Worm (Caenorhabditis elegans): ENCODE measurements around the gene Y49G5A.1.

Gene Y49G5A.1

ce11 chrV:5259448-5259847 is 27.7 kb downstream of the Y49G5A.1 start, which contains the start of gene srt-70:
srt-70 (minus strand) TSS chrV:5259548.
- no peak for TF ChIP-seq fos-1 (tag; optimal IDR thresholded peaks at IDR 0.05)

DNA sequence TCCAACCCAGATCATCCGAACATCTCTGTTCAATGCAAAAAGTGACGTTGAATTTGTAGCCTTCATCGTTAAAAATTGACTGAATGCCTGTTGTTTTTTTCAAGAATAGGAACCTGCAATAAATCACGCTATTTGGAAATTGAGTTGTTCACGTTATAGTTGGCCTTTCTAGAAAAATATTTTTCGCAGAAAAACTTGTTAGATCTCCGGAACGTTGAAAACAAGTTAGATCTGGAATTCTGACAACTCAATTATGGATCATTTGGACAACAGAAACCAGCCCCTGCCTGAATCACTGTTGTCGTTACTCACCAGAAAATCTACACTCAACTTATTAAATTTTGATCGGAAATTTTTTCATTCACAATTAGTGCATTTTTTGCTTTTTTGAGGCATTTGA is 29.8 kb downstream of the Y49G5A.1 start, which contains the start of gene srt-67:
Gene srt-67, minus strand, starts transcription at position 101 of the 400 bp plus-strand sequence.
- TF ChIP-seq egl-27 (tag; optimal IDR thresholded peaks at IDR 0.05) (no peak), isw-1 (GFP tag; IDR thresholded peaks at IDR 0.05) (no peak), grh-1 (GFP tag; IDR thresholded peaks at IDR 0.05) (no peak), alr-1 (tag; optimal IDR thresholded peaks at IDR 0.05; ENCODE audit: borderline replicate concordance) (no peak), fkh-8 (tag; optimal IDR thresholded peaks at IDR 0.05) (no peak), xbp-1 (tag; optimal IDR thresholded peaks at IDR 0.05) (no peak), elt-2 (tag; optimal IDR thresholded peaks at IDR 0.05) (no peak), mef-2 (tag; optimal IDR thresholded peaks at IDR 0.05) (no peak)

ce11 chrV:5252016-5252415 is 35.2 kb downstream of the Y49G5A.1 start, which contains the start of gene srt-68:
srt-68 (minus strand) TSS chrV:5252116.
- TF ChIP-seq lin-13 (GFP tag; optimal IDR thresholded peaks at IDR 0.05) = no peak
- no peak for TF ChIP-seq xbp-1 (tag; optimal IDR thresholded peaks at IDR 0.05)
- no peak for TF ChIP-seq aha-1 (tag; optimal IDR thresholded peaks at IDR 0.05)
- no peak for TF ChIP-seq Y116A8C.19 (tag; optimal IDR thresholded peaks at IDR 0.05; ENCODE audit: borderline replicate concordance)
- no peak for TF ChIP-seq lin-35 (GFP tag; optimal IDR thresholded peaks at IDR 0.05)
- TF ChIP-seq ceh-63 (GFP tag; optimal IDR thresholded peaks at IDR 0.05) = no peak
- no peak for TF ChIP-seq ztf-4 (tag; optimal IDR thresholded peaks at IDR 0.05)
- TF ChIP-seq ama-1 (optimal IDR thresholded peaks at IDR 0.05) = no peak
- TF ChIP-seq blmp-1 (tag; optimal IDR thresholded peaks at IDR 0.05) = no peak
- TF ChIP-seq ces-1 (GFP tag; optimal IDR thresholded peaks at IDR 0.05) = no peak
- TF ChIP-seq elt-2 (tag; optimal IDR thresholded peaks at IDR 0.05) = no peak
- no peak for TF ChIP-seq irx-1 (tag; optimal IDR thresholded peaks at IDR 0.05)
- TF ChIP-seq isw-1 (GFP tag; IDR thresholded peaks at IDR 0.05) = no peak
- TF ChIP-seq nhr-84 (tag; optimal IDR thresholded peaks at IDR 0.05) = no peak
- no peak for TF ChIP-seq sptf-1 (tag; optimal IDR thresholded peaks at IDR 0.05)

ce11 chrV:5243036-5243435 is 44.1 kb downstream of the Y49G5A.1 start, which contains the start of gene cest-35.1:
cest-35.1 (minus strand) TSS chrV:5243136.
- TF ChIP-seq blmp-1 (tag; optimal IDR thresholded peaks at IDR 0.05) (no peak), fkh-4 (tag; optimal IDR thresholded peaks at IDR 0.05; ENCODE audit: borderline replicate concordance) (no peak), elt-3 (tag; optimal IDR thresholded peaks at IDR 0.05) (no peak), lin-35 (GFP tag; optimal IDR thresholded peaks at IDR 0.05) (no peak), irx-1 (tag; optimal IDR thresholded peaks at IDR 0.05) (no peak), nhr-76 (tag; optimal IDR thresholded peaks at IDR 0.05) (no peak), alr-1 (tag; optimal IDR thresholded peaks at IDR 0.05; ENCODE audit: borderline replicate concordance) (no peak), tbx-2 (tag; optimal IDR thresholded peaks at IDR 0.05) (no peak), lir-3 (tag; optimal IDR thresholded peaks at IDR 0.05; ENCODE audit: poor library complexity) (no peak), mdl-1 (tag; optimal IDR thresholded peaks at IDR 0.05) (no peak), hpl-2 (GFP tag; optimal IDR thresholded peaks at IDR 0.05) (no peak), F16B12.6 (tag; optimal IDR thresholded peaks at IDR 0.05) (no peak), ceh-82 (tag; optimal IDR thresholded peaks at IDR 0.05) (no peak)

ce11 chrV:5239903-5240302 is 47.3 kb downstream of the Y49G5A.1 start, which contains the start of gene B0238.15:
B0238.15 (plus strand) TSS chrV:5240203.
- TF ChIP-seq mab-9 (GFP tag; IDR thresholded peaks at IDR 0.05) (no peak), blmp-1 (tag; optimal IDR thresholded peaks at IDR 0.05) (no peak), zag-1 (tag; optimal IDR thresholded peaks at IDR 0.05) (no peak), lsy-2 (tag; optimal IDR thresholded peaks at IDR 0.05) (no peak), nhr-12 (tag; optimal IDR thresholded peaks at IDR 0.05) (no peak), efl-1 (optimal IDR thresholded peaks at IDR 0.05) (no peak), efl-1 (GFP tag; optimal IDR thresholded peaks at IDR 0.05 in 1 of 2) (peak in 1 of 2 experiments; percentile 48), egl-13 (tag; optimal IDR thresholded peaks at IDR 0.05) (no peak), ceh-88 (GFP tag; IDR thresholded peaks at IDR 0.05) (no peak), unc-30 (tag; optimal IDR thresholded peaks at IDR 0.05) (no peak)

Data from whole organism, L1 larva.